Fruit fly (Drosophila melanogaster) whole organism, wandering third instar larva: ENCODE measurements around the gene CG11893.

Experiments used
- CrebA ChIP-seq: fragments of 200-800 bp; sonication (Bioruptor generic); optimal IDR thresholded peaks from 2 replicates; lab custom pipeline; 2016; ENCODE audit warnings: missing biosample characterization, mild to moderate bottlenecking, missing genetic modification characterization, borderline replicate concordance
- Dfd ChIP-seq: fragments of >200 bp; optimal IDR thresholded peaks from 2 replicates; lab custom pipeline; 2017; ENCODE audit warnings: missing biosample characterization, missing genetic modification characterization
- Dif ChIP-seq: fragments of 200-275, 200-300 bp; sonication (Bioruptor generic); optimal IDR thresholded peaks from 2 replicates; lab custom pipeline; 2018; ENCODE audit warnings: missing biosample characterization, missing genetic modification characterization; ENCODE audit not compliant: partially characterized antibody
- HLH106 ChIP-seq: fragments of 200-800 bp; optimal IDR thresholded peaks from 3 replicates; lab custom pipeline; 2019; ENCODE audit warnings: missing biosample characterization, mild to moderate bottlenecking, missing genetic modification characterization, moderate library complexity
- Jra ChIP-seq: sonication (Bioruptor generic); optimal IDR thresholded peaks from 2 replicates; lab custom pipeline; 2016; ENCODE audit warnings: missing biosample characterization, missing genetic modification characterization
- Myc ChIP-seq: fragments of >200 bp; optimal IDR thresholded peaks from 2 replicates; lab custom pipeline; 2017
- OdsH ChIP-seq: fragments of 200-800 bp; sonication (Bioruptor generic); optimal IDR thresholded peaks from 2 replicates; lab custom pipeline; 2016; ENCODE audit warnings: missing biosample characterization, mild to moderate bottlenecking, missing genetic modification characterization
- Sp1 ChIP-seq: fragments of 200-800 bp; sonication (Bioruptor generic); optimal IDR thresholded peaks from 3 replicates; lab custom pipeline; 2019; ENCODE audit warnings: missing biosample characterization, mild to moderate bottlenecking, missing genetic modification characterization, moderate library complexity
- br ChIP-seq: fragments of 200-800 bp; sonication (Bioruptor generic); optimal IDR thresholded peaks from 2 replicates; lab custom pipeline; 2016; ENCODE audit warnings: missing biosample characterization, missing genetic modification characterization
- dmrt93B ChIP-seq: fragments of 200-800 bp; sonication (Bioruptor generic); optimal IDR thresholded peaks from 2 replicates; lab custom pipeline; 2018; ENCODE audit warnings: missing biosample characterization, mild to moderate bottlenecking, missing genetic modification characterization
- foxo ChIP-seq, 2 experiments: fragments of 200-800 bp; sonication (Bioruptor generic); optimal IDR thresholded peaks; 2 replicates in 1 of 2; 3 replicates in 1 of 2; lab custom pipeline; 2016 to 2017; ENCODE audit warnings: missing biosample characterization in 2 of 2, missing genetic modification characterization in 2 of 2
- h ChIP-seq: fragments of 200-800 bp; sonication (Bioruptor generic); optimal IDR thresholded peaks from 3 replicates; lab custom pipeline; 2016; ENCODE audit warnings: missing biosample characterization, mild to moderate bottlenecking, missing genetic modification characterization
- jim ChIP-seq: fragments of 175-275, 200-325 bp; sonication (Bioruptor generic); optimal IDR thresholded peaks from 2 replicates; lab custom pipeline; 2016; ENCODE audit warnings: missing biosample characterization, mild to moderate bottlenecking, missing genetic modification characterization
- tai ChIP-seq: sonication (Bioruptor generic); optimal IDR thresholded peaks from 2 replicates; lab custom pipeline; 2016; ENCODE audit warnings: missing biosample characterization, missing genetic modification characterization

Gene CG11893

DNA sequence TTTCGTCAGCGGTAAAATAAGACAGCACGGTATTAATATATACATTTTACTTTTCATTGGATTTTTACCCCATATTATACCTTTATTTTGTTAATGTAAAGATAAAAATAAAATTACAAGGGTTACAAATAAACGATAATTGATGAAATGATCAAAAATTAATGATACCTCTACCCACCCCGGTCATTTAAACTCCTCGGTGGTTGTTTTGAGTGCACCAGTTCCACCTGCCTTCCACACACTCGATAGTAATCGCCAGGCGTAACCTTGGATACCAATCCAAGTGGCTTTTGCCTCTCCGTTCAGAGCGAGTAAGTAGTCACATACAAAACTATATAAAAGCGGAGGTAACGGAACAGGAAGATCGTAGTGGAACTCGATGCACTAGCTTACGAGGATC is 50.3 kb downstream of the CG11893 start, which contains the start of gene rha:
rha (plus strand) TSS at position 301 of the 400 bp plus-strand sequence.
- TF ChIP-seq HLH106 (tag; lab: Kevin White, UChicago) (no peak), tai (GFP tag; lab: Kevin White, UChicago) (no peak), h (GFP tag; lab: Kevin White, UChicago) (no peak), br (GFP tag; lab: Kevin White, UChicago) (no peak), Jra (GFP tag; lab: Kevin White, UChicago) (no peak), OdsH (GFP tag; lab: Kevin White, UChicago) (no peak), Myc (lab: Kevin White, UChicago) (no peak), dmrt93B (GFP tag; lab: Kevin White, UChicago) (no peak), CrebA (GFP tag; lab: Kevin White, UChicago) (no peak), foxo (GFP tag; optimal IDR thresholded peaks at IDR 0.05; lab: Kevin White, UChicago) (no peak), jim (no peak), Dfd (no peak), Dif (GFP tag; lab: Kevin White, UChicago) (no peak), Sp1 (no peak)
